Worm (Caenorhabditis elegans) whole organism, L3 larva: ENCODE results near the gene C23H5.15.

Source experiments
- R02D3.7 ChIP-seq: fragments of 150-350 bp; optimal IDR thresholded peaks from 2 replicates; lab custom pipeline; 2014; ENCODE audit warnings: missing biosample characterization, missing genetic modification characterization
- ZK546.5 ChIP-seq: sonication (generic microtip); optimal IDR thresholded peaks from 2 replicates; lab custom pipeline; 2017; ENCODE audit warnings: missing biosample characterization, missing genetic modification characterization
- aly-2 ChIP-seq: fragments of 150-350 bp; optimal IDR thresholded peaks from 2 replicates; lab custom pipeline; 2014; ENCODE audit warnings: missing biosample characterization, missing genetic modification characterization
- ama-1 ChIP-seq: fragments of 150-350 bp; optimal IDR thresholded peaks from 2 replicates; lab custom pipeline; 2018
- ceh-16 ChIP-seq: sonication (generic microtip); optimal IDR thresholded peaks from 2 replicates; lab custom pipeline; 2017; ENCODE audit warnings: missing biosample characterization, missing genetic modification characterization
- ceh-28 ChIP-seq: fragments of 150-350 bp; optimal IDR thresholded peaks from 2 replicates; lab custom pipeline; 2014; ENCODE audit warnings: missing biosample characterization, missing genetic modification reagents, missing genetic modification characterization
- ceh-82 ChIP-seq: fragments of 150-350 bp; optimal IDR thresholded peaks from 2 replicates; lab custom pipeline; 2014; ENCODE audit warnings: missing biosample characterization, missing genetic modification characterization
- ceh-9 ChIP-seq: sonication (generic microtip); optimal IDR thresholded peaks from 2 replicates; lab custom pipeline; 2018; ENCODE audit warnings: missing biosample characterization, missing genetic modification characterization
- daf-12 ChIP-seq: fragments of 150-350 bp; optimal IDR thresholded peaks from 2 replicates; lab custom pipeline; 2014; ENCODE audit warnings: missing biosample characterization, missing genetic modification reagents, missing genetic modification characterization
- egl-27 ChIP-seq: sonication (generic microtip); optimal IDR thresholded peaks from 4 replicates; lab custom pipeline; 2017; ENCODE audit warnings: missing biosample characterization, missing genetic modification reagents, missing genetic modification characterization
- egl-5 ChIP-seq: fragments of 150-350 bp; optimal IDR thresholded peaks from 2 replicates; lab custom pipeline; 2017; ENCODE audit warnings: missing biosample characterization, missing genetic modification reagents, missing genetic modification characterization, inconsistent platforms
- elt-1 ChIP-seq: fragments of 150-350 bp; optimal IDR thresholded peaks from 2 replicates; lab custom pipeline; 2014; ENCODE audit warnings: missing biosample characterization, missing genetic modification characterization
- elt-2 ChIP-seq: sonication (generic microtip); optimal IDR thresholded peaks from 2 replicates; lab custom pipeline; 2016; ENCODE audit warnings: missing genetic modification reagents, mild to moderate bottlenecking, missing genetic modification characterization, missing compliant biosample characterization
- elt-3 ChIP-seq, 3 experiments: fragments of 150-350 bp in 1 of 3; sonication (generic microtip) in 2 of 3; optimal IDR thresholded peaks; 2 replicates in 2 of 3; 4 replicates in 1 of 3; lab custom pipeline; 2014 to 2017; ENCODE audit warnings: missing biosample characterization in 3 of 3, missing genetic modification characterization in 3 of 3
- eor-1 ChIP-seq, 2 experiments: fragments of 150-350 bp; optimal IDR thresholded peaks; 2 replicates each; lab custom pipeline; 2014 to 2018; ENCODE audit warnings: missing biosample characterization in 2 of 2, missing genetic modification characterization in 2 of 2
- fkh-2 ChIP-seq: fragments of 150-350 bp; optimal IDR thresholded peaks from 2 replicates; lab custom pipeline; 2014; ENCODE audit warnings: missing biosample characterization, missing genetic modification reagents, missing genetic modification characterization
- hmg-11 ChIP-seq: sonication (generic microtip); optimal IDR thresholded peaks from 2 replicates; lab custom pipeline; 2016; ENCODE audit warnings: missing genetic modification characterization, missing compliant biosample characterization
- jun-1 ChIP-seq: fragments of 150-350 bp; optimal IDR thresholded peaks from 2 replicates; lab custom pipeline; 2014; ENCODE audit warnings: missing biosample characterization, missing genetic modification reagents, missing genetic modification characterization
- lin-15B ChIP-seq: fragments of 150-350 bp; optimal IDR thresholded peaks from 2 replicates; lab custom pipeline; 2014; ENCODE audit warnings: missing biosample characterization, missing genetic modification characterization
- lin-39 ChIP-seq: fragments of 150-350 bp; optimal IDR thresholded peaks from 2 replicates; lab custom pipeline; 2018; ENCODE audit warnings: missing biosample characterization, missing genetic modification reagents, missing genetic modification characterization
- lsy-12 ChIP-seq: sonication (generic microtip); optimal IDR thresholded peaks from 2 replicates; lab custom pipeline; 2016; ENCODE audit warnings: mild to moderate bottlenecking, missing genetic modification characterization, missing compliant biosample characterization
- mdl-1 ChIP-seq: fragments of 150-350 bp; optimal IDR thresholded peaks from 2 replicates; lab custom pipeline; 2014; ENCODE audit warnings: missing biosample characterization, missing genetic modification characterization
- mml-1 ChIP-seq: fragments of 150-350 bp; sonication (generic microtip); optimal IDR thresholded peaks from 3 replicates; lab custom pipeline; 2014; ENCODE audit warnings: missing biosample characterization, missing genetic modification characterization
- nfya-1 ChIP-seq: sonication (generic microtip); optimal IDR thresholded peaks from 2 replicates; lab custom pipeline; 2017; ENCODE audit warnings: missing genetic modification characterization, mild to moderate bottlenecking, missing compliant biosample characterization, antibody characterized with exemption, moderate library complexity; ENCODE audit not compliant: insufficient read depth
- nhr-11 ChIP-seq: fragments of 150-350 bp; optimal IDR thresholded peaks from 2 replicates; lab custom pipeline; 2014; ENCODE audit warnings: missing biosample characterization, missing genetic modification characterization
- nhr-12 ChIP-seq: fragments of 150-350 bp; optimal IDR thresholded peaks from 2 replicates; lab custom pipeline; 2014; ENCODE audit warnings: missing biosample characterization, missing genetic modification characterization
- nhr-23 ChIP-seq: fragments of 150-350 bp; optimal IDR thresholded peaks from 2 replicates; lab custom pipeline; 2014; ENCODE audit warnings: missing biosample characterization, missing genetic modification reagents, missing genetic modification characterization
- nhr-237 ChIP-seq: fragments of 150-350 bp; optimal IDR thresholded peaks from 2 replicates; lab custom pipeline; 2014; ENCODE audit warnings: missing biosample characterization, missing genetic modification characterization
- nhr-25 ChIP-seq: sonication (generic microtip); optimal IDR thresholded peaks from 2 replicates; lab custom pipeline; 2017; ENCODE audit warnings: missing biosample characterization, missing genetic modification characterization
- nhr-28 ChIP-seq: fragments of 150-350 bp; optimal IDR thresholded peaks from 2 replicates; lab custom pipeline; 2014; ENCODE audit warnings: missing biosample characterization, missing genetic modification characterization
- nhr-43 ChIP-seq: sonication (generic microtip); optimal IDR thresholded peaks from 2 replicates; lab custom pipeline; 2016; ENCODE audit warnings: mild to moderate bottlenecking, missing genetic modification characterization, missing compliant biosample characterization; ENCODE audit not compliant: poor library complexity, severe bottlenecking
- nhr-67 ChIP-seq: fragments of 150-350 bp; optimal IDR thresholded peaks from 2 replicates; lab custom pipeline; 2014; ENCODE audit warnings: missing biosample characterization, missing genetic modification characterization
- nhr-76 ChIP-seq: fragments of 150-350 bp; sonication (generic microtip); optimal IDR thresholded peaks from 5 replicates; lab custom pipeline; 2014; ENCODE audit warnings: missing biosample characterization, missing genetic modification characterization
- nhr-77 ChIP-seq: fragments of 150-350 bp; optimal IDR thresholded peaks from 2 replicates; lab custom pipeline; 2014; ENCODE audit warnings: missing biosample characterization, missing genetic modification characterization
- pha-4 ChIP-seq: fragments of 150-350 bp; optimal IDR thresholded peaks from 2 replicates; lab custom pipeline; 2014; ENCODE audit warnings: missing biosample characterization, missing genetic modification reagents, missing genetic modification characterization
- pqm-1 ChIP-seq: fragments of 150-350 bp; optimal IDR thresholded peaks from 2 replicates; lab custom pipeline; 2017; ENCODE audit warnings: missing biosample characterization, missing genetic modification characterization, inconsistent platforms
- sea-2 ChIP-seq: fragments of 150-350 bp; sonication (generic microtip); optimal IDR thresholded peaks from 4 replicates; lab custom pipeline; 2014; ENCODE audit warnings: missing biosample characterization, missing genetic modification reagents, missing genetic modification characterization
- snpc-4 ChIP-seq: fragments of 150-350 bp; optimal IDR thresholded peaks from 2 replicates; lab custom pipeline; 2014; ENCODE audit warnings: missing biosample characterization, missing genetic modification characterization
- tbx-2 ChIP-seq: sonication (generic microtip); optimal IDR thresholded peaks from 2 replicates; lab custom pipeline; 2016; ENCODE audit warnings: mild to moderate bottlenecking, missing genetic modification characterization, missing compliant biosample characterization
- unc-39 ChIP-seq: sonication (generic microtip); optimal IDR thresholded peaks from 4 replicates; lab custom pipeline; 2017; ENCODE audit warnings: missing biosample characterization, missing genetic modification characterization
- unc-62 ChIP-seq: fragments of 150-350 bp; sonication (generic microtip); optimal IDR thresholded peaks from 4 replicates; lab custom pipeline; 2014; ENCODE audit warnings: missing biosample characterization, missing genetic modification reagents, missing genetic modification characterization
- zag-1 ChIP-seq: fragments of 150-350 bp; optimal IDR thresholded peaks from 2 replicates; lab custom pipeline; 2014; ENCODE audit warnings: missing biosample characterization, missing genetic modification characterization
- ztf-11 ChIP-seq: fragments of 150-350 bp; optimal IDR thresholded peaks from 2 replicates; lab custom pipeline; 2014; ENCODE audit warnings: missing biosample characterization, missing genetic modification characterization
- ztf-4 ChIP-seq: fragments of 150-350 bp; optimal IDR thresholded peaks from 2 replicates; lab custom pipeline; 2014; ENCODE audit warnings: missing biosample characterization, missing genetic modification characterization

C23H5.15 gene

DNA sequence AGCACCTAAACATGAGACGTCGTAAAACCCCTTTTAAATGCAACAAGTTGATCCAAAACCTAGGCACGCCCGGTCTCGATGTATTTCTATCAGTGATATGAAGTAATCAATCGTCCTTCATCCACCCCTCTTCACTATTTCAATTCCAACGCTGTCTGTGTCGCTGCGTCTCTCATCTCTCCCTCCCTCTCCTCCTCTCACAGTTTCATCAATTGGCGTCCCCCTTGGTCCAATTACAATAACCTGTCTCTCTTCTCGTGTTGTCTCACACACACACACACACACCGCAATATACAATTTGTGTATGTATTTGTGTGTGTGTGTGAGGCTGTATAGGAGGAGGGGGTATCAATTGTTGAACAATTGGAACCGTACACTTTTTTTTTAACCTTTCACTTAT is 19.5 kb downstream of the C23H5.15 start:
- no peak for TF ChIP-seq nhr-77
- TF ChIP-seq unc-62 (GFP tag; lab: Kevin White, UChicago) = no peak
- no peak for TF ChIP-seq nhr-67 (tag; lab: Kevin White, UChicago)
- peak; percentile 15 for TF ChIP-seq nhr-43 (tag; lab: Kevin White, UChicago)
- TF ChIP-seq unc-39 = no peak
- no peak for TF ChIP-seq ama-1 (lab: Kevin White, UChicago)
- TF ChIP-seq ceh-82 = no peak
- TF ChIP-seq eor-1 (tag; optimal IDR thresholded peaks at IDR 0.05; lab: Kevin White, UChicago) = no peak
- TF ChIP-seq fkh-2 (tag; lab: Kevin White, UChicago) = no peak
- peak; percentile 20 for TF ChIP-seq hmg-11 (tag; lab: Kevin White, UChicago)
- TF ChIP-seq daf-12 (tag; lab: Kevin White, UChicago) = no peak
- no peak for TF ChIP-seq nhr-237 (tag; lab: Kevin White, UChicago)
- TF ChIP-seq nhr-23 (tag; lab: Kevin White, UChicago) = peak; percentile 5
- TF ChIP-seq nhr-25 (tag; lab: Kevin White, UChicago) = peak; percentile 66
- TF ChIP-seq pqm-1 (tag; lab: Kevin White, UChicago) = no peak
- no peak for TF ChIP-seq snpc-4 (tag; lab: Kevin White, UChicago)
- TF ChIP-seq tbx-2 (tag; lab: Kevin White, UChicago) = no peak
- TF ChIP-seq nhr-76 = no peak
- no peak for TF ChIP-seq egl-5 (tag; lab: Kevin White, UChicago)
- no peak for TF ChIP-seq lin-15B (tag; lab: Kevin White, UChicago)
- TF ChIP-seq elt-1 (tag; lab: Kevin White, UChicago) = no peak
- no peak for TF ChIP-seq nhr-28
- no peak for TF ChIP-seq ZK546.5
- no peak for TF ChIP-seq lin-39 (tag; lab: Kevin White, UChicago)
- no peak for TF ChIP-seq ceh-9 (tag; lab: Kevin White, UChicago)
- TF ChIP-seq mdl-1 (tag; lab: Kevin White, UChicago) = no peak
- no peak for TF ChIP-seq elt-2 (tag; lab: Kevin White, UChicago)
- no peak for TF ChIP-seq aly-2 (tag; lab: Kevin White, UChicago)
- TF ChIP-seq zag-1 = no peak
- TF ChIP-seq R02D3.7 (tag; lab: Kevin White, UChicago) = no peak
- no peak for TF ChIP-seq ceh-28
- TF ChIP-seq ztf-4 (tag; lab: Kevin White, UChicago) = no peak
- TF ChIP-seq nhr-12 (tag; lab: Kevin White, UChicago) = no peak
- no peak for TF ChIP-seq sea-2
- TF ChIP-seq egl-27 (tag; lab: Kevin White, UChicago) = no peak
- no peak for TF ChIP-seq lsy-12
- peak in 1 of 3 experiments; percentile 16 for TF ChIP-seq elt-3 (tag; optimal IDR thresholded peaks at IDR 0.05; lab: Kevin White, UChicago)
- no peak for TF ChIP-seq pha-4 (tag; lab: Kevin White, UChicago)
- TF ChIP-seq mml-1 (tag; lab: Kevin White, UChicago) = no peak
- no peak for TF ChIP-seq nfya-1
- no peak for TF ChIP-seq nhr-11 (tag; lab: Kevin White, UChicago)
- TF ChIP-seq ceh-16 (tag; lab: Kevin White, UChicago) = no peak

ce11 chrIV:2080340-2080739 is 22.4 kb downstream of the C23H5.15 start:
- no peak for TF ChIP-seq ceh-28
- no peak for TF ChIP-seq lin-39 (tag; lab: Kevin White, UChicago)
- TF ChIP-seq ztf-11 (tag; lab: Kevin White, UChicago) = no peak
- TF ChIP-seq R02D3.7 (tag; lab: Kevin White, UChicago) = no peak
- no peak for TF ChIP-seq nhr-237 (tag; lab: Kevin White, UChicago)
- TF ChIP-seq ceh-9 (tag; lab: Kevin White, UChicago) = no peak
- TF ChIP-seq nhr-11 (tag; lab: Kevin White, UChicago) = no peak
- TF ChIP-seq ceh-82 = no peak
- TF ChIP-seq nhr-23 (tag; lab: Kevin White, UChicago) = no peak
- TF ChIP-seq jun-1 (tag; lab: Kevin White, UChicago) = no peak
- TF ChIP-seq nfya-1 = no peak
- TF ChIP-seq aly-2 (tag; lab: Kevin White, UChicago) = no peak
- TF ChIP-seq nhr-67 (tag; lab: Kevin White, UChicago) = no peak
- no peak for TF ChIP-seq egl-27 (tag; lab: Kevin White, UChicago)
- no peak for TF ChIP-seq ZK546.5
- no peak for TF ChIP-seq hmg-11 (tag; lab: Kevin White, UChicago)
- TF ChIP-seq, all 47 proteins: peak for 0
